Worm (Caenorhabditis elegans) whole organism, L1 larva: Measurements from ENCODE around the gene R12B2.6.

Experiments used
- C04F5.9 ChIP-seq: sonication (generic microtip); optimal IDR thresholded peaks from 2 replicates; lab custom pipeline; 2016; ENCODE audit warnings: missing genetic modification characterization, missing compliant biosample characterization
- C16A3.4 ChIP-seq: fragments of 150-350 bp; optimal IDR thresholded peaks from 2 replicates; lab custom pipeline; 2014; ENCODE audit warnings: missing biosample characterization, missing genetic modification characterization
- F16B12.6 ChIP-seq: fragments of 150-350 bp; optimal IDR thresholded peaks from 2 replicates; lab custom pipeline; 2014; ENCODE audit warnings: missing biosample characterization, missing genetic modification characterization
- blmp-1 ChIP-seq: fragments of 150-350 bp; optimal IDR thresholded peaks from 2 replicates; lab custom pipeline; 2014; ENCODE audit warnings: missing biosample characterization, missing genetic modification characterization
- ceh-8 ChIP-seq: fragments of 200-800 bp; sonication (Bioruptor generic); optimal IDR thresholded peaks from 2 replicates; lab custom pipeline; 2018; ENCODE audit warnings: mild to moderate bottlenecking, missing genetic modification characterization, moderate library complexity, missing compliant biosample characterization
- ces-1 ChIP-seq: fragments of 150-350 bp; optimal IDR thresholded peaks from 2 replicates; lab custom pipeline; 2014; ENCODE audit warnings: missing biosample characterization, missing genetic modification reagents, missing genetic modification characterization
- dpl-1 ChIP-seq, 3 experiments: fragments of 150-350 bp in 2 of 3; sonication (generic microtip) in 1 of 3; optimal IDR thresholded peaks; 2 replicates each; lab custom pipeline; 2014 to 2017; ENCODE audit warnings: missing biosample characterization in 3 of 3, missing genetic modification characterization in 3 of 3, missing genetic modification reagents in 3 of 3
- efl-1 ChIP-seq, 4 experiments: fragments of 150-350 bp; optimal IDR thresholded peaks in 3 of 4; peaks in 1 of 4; 1 replicate in 1 of 4; 2 replicates in 3 of 4; lab custom pipeline; 2014; ENCODE audit warnings: missing biosample characterization in 2 of 4, missing genetic modification characterization in 2 of 4, missing genetic modification reagents in 2 of 4
- efl-3 ChIP-seq: fragments of 200-800 bp; sonication (Bioruptor generic); optimal IDR thresholded peaks from 2 replicates; lab custom pipeline; 2018; ENCODE audit warnings: mild to moderate bottlenecking, missing genetic modification characterization, missing compliant biosample characterization
- elt-2 ChIP-seq: sonication (generic microtip); optimal IDR thresholded peaks from 2 replicates; lab custom pipeline; 2016; ENCODE audit warnings: missing genetic modification characterization, mild to moderate bottlenecking, inconsistent platforms, missing compliant biosample characterization, missing genetic modification reagents
- ets-5 ChIP-seq: fragments of 200-800 bp; sonication (Bioruptor generic); IDR thresholded peaks from 2 replicates; pipeline ENCODE4 v1.3.6; 2022; ENCODE audit warnings: missing genetic modification characterization, missing compliant biosample characterization
- fkh-10 ChIP-seq: sonication (generic microtip); optimal IDR thresholded peaks from 2 replicates; lab custom pipeline; 2017; ENCODE audit warnings: missing biosample characterization, missing genetic modification reagents, missing genetic modification characterization
- fkh-8 ChIP-seq: sonication (generic microtip); optimal IDR thresholded peaks from 2 replicates; lab custom pipeline; 2016; ENCODE audit warnings: mild to moderate bottlenecking, missing genetic modification characterization, missing compliant biosample characterization
- hlh-17 ChIP-seq: fragments of 200-800 bp; sonication (Bioruptor generic); optimal IDR thresholded peaks from 2 replicates; lab custom pipeline; 2018; ENCODE audit warnings: missing genetic modification characterization, mild to moderate bottlenecking, missing compliant biosample characterization, moderate library complexity, borderline replicate concordance
- hlh-4 ChIP-seq: sonication (generic microtip); optimal IDR thresholded peaks from 2 replicates; lab custom pipeline; 2016; ENCODE audit warnings: mild to moderate bottlenecking, missing genetic modification characterization, missing compliant biosample characterization
- lin-13 ChIP-seq: fragments of 150-350 bp; optimal IDR thresholded peaks from 2 replicates; lab custom pipeline; 2014; ENCODE audit warnings: missing biosample characterization, missing genetic modification reagents, missing genetic modification characterization
- lin-15B ChIP-seq: fragments of 150-350 bp; sonication (generic microtip); optimal IDR thresholded peaks from 3 replicates; lab custom pipeline; 2014; ENCODE audit warnings: missing biosample characterization, missing genetic modification characterization
- lin-35 ChIP-seq, 2 experiments: fragments of 150-350 bp; optimal IDR thresholded peaks; 2 replicates each; lab custom pipeline; 2014; ENCODE audit warnings: missing biosample characterization in 2 of 2, missing genetic modification characterization in 2 of 2, missing genetic modification reagents in 2 of 2
- lin-39 ChIP-seq: fragments of 150-350 bp; optimal IDR thresholded peaks from 2 replicates; lab custom pipeline; 2014; ENCODE audit warnings: missing biosample characterization, missing genetic modification reagents, missing genetic modification characterization
- lsy-2 ChIP-seq, 2 experiments: fragments of 150-350 bp; optimal IDR thresholded peaks; 2 replicates each; lab custom pipeline; 2014; ENCODE audit warnings: missing biosample characterization in 2 of 2, missing genetic modification characterization in 2 of 2
- mab-9 ChIP-seq: fragments of 200-800 bp; sonication (Bioruptor generic); IDR thresholded peaks from 2 replicates; pipeline ENCODE4 v1.3.6; 2022; ENCODE audit warnings: missing genetic modification reagents, missing genetic modification characterization, missing compliant biosample characterization
- mdl-1 ChIP-seq, 2 experiments: fragments of 150-350 bp; optimal IDR thresholded peaks; 2 replicates each; lab custom pipeline; 2014 to 2017; ENCODE audit warnings: missing biosample characterization in 2 of 2, missing genetic modification characterization in 2 of 2, inconsistent platforms in 1 of 2
- mep-1 ChIP-seq: fragments of 150-350 bp; optimal IDR thresholded peaks from 2 replicates; lab custom pipeline; 2014; ENCODE audit warnings: missing biosample characterization, missing genetic modification characterization
- nhr-11 ChIP-seq: fragments of 150-350 bp; optimal IDR thresholded peaks from 2 replicates; lab custom pipeline; 2014; ENCODE audit warnings: missing biosample characterization, missing genetic modification characterization
- nhr-19 ChIP-seq: fragments of 200-800 bp; sonication (Bioruptor generic); conservative IDR thresholded peaks from 2 replicates; pipeline ENCODE4 v1.3.6; 2022; ENCODE audit warnings: missing genetic modification characterization, missing compliant biosample characterization
- nhr-47 ChIP-seq: sonication (generic microtip); optimal IDR thresholded peaks from 2 replicates; lab custom pipeline; 2016; ENCODE audit warnings: mild to moderate bottlenecking, missing genetic modification characterization, moderate library complexity, missing compliant biosample characterization
- nhr-84 ChIP-seq: sonication (generic microtip); optimal IDR thresholded peaks from 2 replicates; lab custom pipeline; 2017; ENCODE audit warnings: missing biosample characterization, missing genetic modification characterization
- nhr-85 ChIP-seq: sonication (generic microtip); peaks from one replicate; lab custom pipeline; 2016; ENCODE audit warnings: missing genetic modification characterization, inconsistent platforms, missing compliant biosample characterization
- nhr-90 ChIP-seq: sonication (generic microtip); optimal IDR thresholded peaks from 2 replicates; lab custom pipeline; 2016; ENCODE audit warnings: mild to moderate bottlenecking, missing genetic modification characterization, missing compliant biosample characterization; ENCODE audit not compliant: poor library complexity
- pag-3 ChIP-seq: sonication (generic microtip); optimal IDR thresholded peaks from 2 replicates; lab custom pipeline; 2017; ENCODE audit warnings: missing genetic modification characterization, mild to moderate bottlenecking, missing compliant biosample characterization, antibody characterized with exemption, borderline replicate concordance; ENCODE audit not compliant: insufficient read depth
- pax-3 ChIP-seq: fragments of 200-800 bp; sonication (Bioruptor generic); optimal IDR thresholded peaks from 2 replicates; lab custom pipeline; 2018; ENCODE audit warnings: mild to moderate bottlenecking, missing genetic modification characterization, moderate library complexity, missing compliant biosample characterization
- pqm-1 ChIP-seq: sonication (generic microtip); optimal IDR thresholded peaks from 3 replicates; lab custom pipeline; 2017; ENCODE audit warnings: missing biosample characterization, missing genetic modification characterization
- sup-37 ChIP-seq: fragments of 200-800 bp; sonication (Bioruptor generic); optimal IDR thresholded peaks from 2 replicates; lab custom pipeline; 2018; ENCODE audit warnings: mild to moderate bottlenecking, missing genetic modification characterization, missing compliant biosample characterization
- tbx-2 ChIP-seq: sonication (generic microtip); optimal IDR thresholded peaks from 2 replicates; lab custom pipeline; 2016; ENCODE audit warnings: missing genetic modification characterization, missing compliant biosample characterization
- tlp-1 ChIP-seq: fragments of 150-350 bp; optimal IDR thresholded peaks from 2 replicates; lab custom pipeline; 2014; ENCODE audit warnings: missing biosample characterization, missing genetic modification characterization
- unc-130 ChIP-seq: fragments of 150-350 bp; optimal IDR thresholded peaks from 2 replicates; lab custom pipeline; 2017; ENCODE audit warnings: missing biosample characterization, missing genetic modification characterization, inconsistent platforms
- unc-86 ChIP-seq: sonication (generic microtip); optimal IDR thresholded peaks from 2 replicates; lab custom pipeline; 2016; ENCODE audit warnings: missing genetic modification characterization, missing compliant biosample characterization
- xbp-1 ChIP-seq: sonication (generic microtip); optimal IDR thresholded peaks from 2 replicates; lab custom pipeline; 2016; ENCODE audit warnings: missing genetic modification characterization, missing compliant biosample characterization
- zag-1 ChIP-seq: fragments of 150-350 bp; optimal IDR thresholded peaks from 2 replicates; lab custom pipeline; 2014; ENCODE audit warnings: missing biosample characterization, missing genetic modification characterization
- zip-4 ChIP-seq: fragments of 200-800 bp; sonication (Bioruptor generic); optimal IDR thresholded peaks from 2 replicates; lab custom pipeline; 2018; ENCODE audit warnings: mild to moderate bottlenecking, missing genetic modification characterization, moderate library complexity, missing compliant biosample characterization
- ztf-4 ChIP-seq: fragments of 150-350 bp; optimal IDR thresholded peaks from 2 replicates; lab custom pipeline; 2014; ENCODE audit warnings: missing biosample characterization, missing genetic modification characterization

Gene R12B2.6

DNA sequence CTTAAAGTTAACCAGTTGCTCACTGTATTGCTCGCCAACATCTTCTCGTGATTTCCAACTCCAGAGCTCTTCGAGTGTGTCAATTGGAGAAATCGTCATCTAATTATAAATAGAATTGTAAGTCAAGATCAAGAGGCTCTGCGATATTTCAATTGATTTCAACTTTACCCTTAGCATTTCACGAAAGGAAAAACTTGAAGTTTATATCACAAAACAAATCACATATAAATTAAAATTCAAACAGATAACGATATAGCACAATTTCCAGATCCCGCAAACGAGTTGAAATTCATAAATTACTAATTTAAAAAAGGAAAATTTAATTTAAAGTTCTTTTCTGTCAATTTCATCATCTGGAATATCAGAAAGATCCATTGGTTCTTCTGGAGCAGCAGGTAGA is 34.4 kb upstream of the R12B2.6 start, which contains the start of gene eng-1:
Gene eng-1 (minus strand): TSS at position 101 of the 400 bp plus-strand sequence.
- no peak for TF ChIP-seq ztf-4 (tag; lab: Kevin White, UChicago)
- no peak for TF ChIP-seq fkh-8 (tag; lab: Kevin White, UChicago)
- TF ChIP-seq, all 84 proteins: peak for 0

DNA sequence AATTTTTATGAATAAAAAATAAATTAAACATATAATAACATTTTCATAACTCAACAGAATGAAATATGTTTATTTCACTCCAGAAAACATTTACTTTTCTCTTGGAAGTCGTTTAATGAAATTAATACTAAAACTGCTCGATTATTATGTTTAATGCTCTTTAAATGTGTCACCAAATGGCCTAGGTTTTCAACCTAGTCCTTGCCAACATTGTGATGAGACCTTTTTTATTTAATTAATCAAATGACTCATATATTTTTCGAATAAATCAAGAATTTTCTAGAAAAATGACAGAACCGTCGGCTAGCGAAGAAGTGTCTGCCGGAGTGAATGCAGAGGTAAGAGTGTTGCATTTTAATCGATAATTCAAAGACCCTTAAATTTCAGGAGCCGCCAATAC is 30.3 kb upstream of the R12B2.6 start, which contains the start of gene rabn-5:
Gene rabn-5 (plus strand): TSS at position 284 of the 400 bp plus-strand sequence.
- TF ChIP-seq mep-1 (tag; lab: Kevin White, UChicago) (peak; percentile 16), dpl-1 (GFP tag; optimal IDR thresholded peaks at IDR 0.05; lab: Kevin White, UChicago) (peak in 1 of 3 experiments; percentile 59), efl-1 (optimal IDR thresholded peaks at IDR 0.05; lab: Kevin White, UChicago) (peak; percentile 13 to 19), efl-1 (GFP tag; optimal IDR thresholded peaks at IDR 0.05 in 1 of 2; lab: Kevin White, UChicago) (peak in 1 of 2 experiments; percentile 51), tbx-2 (tag; lab: Kevin White, UChicago) (no peak), lsy-2 (tag; optimal IDR thresholded peaks at IDR 0.05; lab: Kevin White, UChicago) (peak in 1 of 2 experiments; percentile 2), ces-1 (GFP tag; lab: Kevin White, UChicago) (no peak), unc-130 (tag; lab: Kevin White, UChicago) (no peak)

DNA sequence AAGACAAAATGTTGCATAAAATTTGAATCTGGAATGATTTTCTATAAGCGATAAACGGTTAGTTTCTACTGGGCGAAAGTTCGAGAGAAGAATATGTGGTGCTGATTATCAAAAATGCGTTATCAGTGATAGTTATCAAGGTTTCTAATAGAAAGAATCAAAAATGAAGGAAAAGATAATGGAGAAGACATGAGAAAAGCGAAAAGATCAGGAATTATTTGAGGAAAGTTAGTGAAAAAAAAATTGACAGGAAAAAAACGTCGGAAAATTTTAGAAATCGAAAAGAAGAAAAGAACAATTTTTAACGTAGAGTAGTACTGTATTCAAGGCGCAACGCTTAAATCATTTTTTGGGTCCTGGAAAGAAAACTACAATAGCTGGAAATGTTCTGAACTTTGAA is 29.8 kb upstream of the R12B2.6 start, which contains the start of gene dnpp-1:
Gene dnpp-1 (minus strand): TSS at position 30 of the 400 bp plus-strand sequence.
- TF ChIP-seq pqm-1 (tag; lab: Kevin White, UChicago) (peak; percentile 36), ceh-8 (GFP tag; lab: Kevin White, UChicago) (no peak), F16B12.6 (no peak), elt-2 (tag; lab: Kevin White, UChicago) (peak; percentile 78), blmp-1 (peak; percentile 62), lin-35 (GFP tag; optimal IDR thresholded peaks at IDR 0.05; lab: Kevin White, UChicago) (peak in 1 of 2 experiments; percentile 25), tlp-1 (tag; lab: Kevin White, UChicago) (peak; percentile 25)

DNA sequence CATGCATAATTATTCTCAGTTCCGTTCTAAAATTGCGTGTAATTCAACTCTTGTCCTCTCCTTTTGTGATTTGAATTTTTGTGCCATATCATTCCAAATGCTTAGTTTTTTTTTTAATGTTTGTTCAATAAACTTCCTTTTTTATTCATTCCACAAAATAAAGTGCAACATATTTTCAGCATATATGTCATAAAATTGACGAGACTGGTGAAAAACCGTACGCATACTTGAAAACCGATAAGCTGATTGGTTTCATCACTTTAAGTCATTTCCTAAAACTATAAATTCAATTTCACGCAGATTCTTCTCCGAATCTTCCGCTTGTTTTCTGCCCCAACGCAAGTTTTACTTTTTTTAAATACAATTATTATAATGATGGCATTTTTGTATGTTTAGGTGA is 25.1 kb upstream of the R12B2.6 start, which contains the start of gene dpf-4:
Gene dpf-4 (plus strand): TSS at position 301 of the 400 bp plus-strand sequence.
- TF ChIP-seq efl-3 (no peak), efl-1 (optimal IDR thresholded peaks at IDR 0.05; lab: Kevin White, UChicago) (no peak), efl-1 (GFP tag; optimal IDR thresholded peaks at IDR 0.05 in 1 of 2; lab: Kevin White, UChicago) (peak in 1 of 2 experiments; percentile 75)
- TF ChIP-seq, all 84 proteins: peak for 1

DNA sequence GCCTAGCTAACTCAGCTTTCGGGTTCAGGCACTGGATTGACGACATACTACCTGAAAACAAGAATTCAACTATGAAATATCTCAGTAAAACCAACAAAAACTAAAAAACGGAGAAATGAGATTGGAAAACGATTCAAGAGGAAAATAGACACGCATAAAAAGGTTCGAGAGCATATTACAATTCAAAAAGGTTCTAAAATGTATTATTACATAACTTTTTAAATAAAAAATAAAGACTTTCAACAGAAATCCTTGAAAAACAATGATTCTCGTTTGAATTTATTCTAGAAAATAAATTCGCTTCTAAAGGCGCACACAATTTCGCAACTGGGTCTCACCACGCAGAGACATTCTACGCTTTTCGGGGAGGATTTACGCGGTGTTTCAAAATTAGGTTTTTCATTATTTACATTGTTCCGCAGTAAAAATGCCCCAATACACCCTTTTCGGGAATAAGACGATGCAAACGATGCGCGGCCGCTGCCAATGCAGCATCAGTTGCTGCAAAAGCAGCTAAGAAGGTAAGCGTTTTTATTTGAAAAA is 21.8 kb upstream of the R12B2.6 start, which contains the start of the genes cct-6 and alh-9:
Gene cct-6 (minus strand): TSS at position 51 of the 543 bp plus-strand sequence.
Gene alh-9 (plus strand): TSS at position 382 of the 543 bp plus-strand sequence.
- no peak for TF ChIP-seq hlh-17
- peak; percentile 69 for TF ChIP-seq unc-86 (tag; lab: Kevin White, UChicago)
- TF ChIP-seq nhr-90 (tag; lab: Kevin White, UChicago): peak; percentile 65
- no peak for TF ChIP-seq pax-3 (tag; lab: Kevin White, UChicago)
- peak; percentile 33 for TF ChIP-seq zip-4
- TF ChIP-seq nhr-84 (tag; lab: Kevin White, UChicago): no peak
- no peak for TF ChIP-seq zag-1 (tag; lab: Kevin White, UChicago)
- TF ChIP-seq lin-13 (GFP tag; lab: Kevin White, UChicago): peak; percentile 83
- TF ChIP-seq mab-9: no peak
- TF ChIP-seq lin-15B (tag; lab: Kevin White, UChicago): peak; percentile 73
- TF ChIP-seq sup-37: no peak
- no peak for TF ChIP-seq ets-5 (GFP tag; lab: Robert Waterston, UW)
- TF ChIP-seq C16A3.4 (tag; lab: Kevin White, UChicago): peak; percentile 88
- TF ChIP-seq pag-3 (tag; lab: Kevin White, UChicago): no peak
- TF ChIP-seq mdl-1 (tag; optimal IDR thresholded peaks at IDR 0.05; lab: Kevin White, UChicago): peak in 1 of 2 experiments; percentile 83
- TF ChIP-seq tbx-2 (tag; lab: Kevin White, UChicago): peak; percentile 76
- peak; percentile 75 for TF ChIP-seq fkh-8 (tag; lab: Kevin White, UChicago)
- peak; percentile 33 for TF ChIP-seq lin-39 (tag; lab: Kevin White, UChicago)
- TF ChIP-seq nhr-85: peak; percentile 82
- TF ChIP-seq C04F5.9: peak; percentile 26
- peak; percentile 8 for TF ChIP-seq nhr-11 (tag; lab: Kevin White, UChicago)
- TF ChIP-seq lsy-2 (tag; optimal IDR thresholded peaks at IDR 0.05; lab: Kevin White, UChicago): peak; percentile 86 to 95
- TF ChIP-seq nhr-47 (tag; lab: Kevin White, UChicago): peak; percentile 81
- TF ChIP-seq efl-1 (optimal IDR thresholded peaks at IDR 0.05; lab: Kevin White, UChicago): peak; percentile 85 to 96
- TF ChIP-seq efl-1 (GFP tag; optimal IDR thresholded peaks at IDR 0.05 in 1 of 2; lab: Kevin White, UChicago): peak; percentile 96 to 99
- TF ChIP-seq xbp-1 (tag; lab: Kevin White, UChicago): peak; percentile 81
- no peak for TF ChIP-seq hlh-4 (tag; lab: Kevin White, UChicago)
- peak; percentile 28 for TF ChIP-seq fkh-10 (GFP tag; lab: Kevin White, UChicago)
- TF ChIP-seq nhr-19 (GFP tag; lab: Robert Waterston, UW): peak; percentile 78
